Fruit fly (Drosophila melanogaster) whole organism, embryonic: ENCODE measurements around the gene CG31141.

Experiments
- Bgb ChIP-seq: fragments of 200-800 bp; sonication (Bioruptor generic); IDR thresholded peaks from 2 replicates; pipeline ENCODE4 v1.3.6; 2022; ENCODE audit warnings: missing biosample characterization, missing genetic modification characterization; ENCODE audit not compliant: partially characterized antibody
- BtbVII ChIP-seq: fragments of 200-800 bp; sonication (Bioruptor generic); optimal IDR thresholded peaks from 3 replicates; lab custom pipeline; 2017; ENCODE audit warnings: missing biosample characterization, mild to moderate bottlenecking, missing genetic modification characterization
- CG11560 ChIP-seq: fragments of 200-800 bp; sonication (Bioruptor generic); IDR thresholded peaks from 3 replicates; pipeline ENCODE4 v1.3.6; 2022; ENCODE audit warnings: missing biosample characterization, missing genetic modification characterization
- CG12155 ChIP-seq: fragments of 200-800 bp; sonication (Bioruptor generic); optimal IDR thresholded peaks from 3 replicates; lab custom pipeline; 2016; ENCODE audit warnings: missing biosample characterization, missing genetic modification characterization
- CG12391 ChIP-seq: fragments of 200-800 bp; sonication (Bioruptor generic); optimal IDR thresholded peaks from 3 replicates; lab custom pipeline; 2018; ENCODE audit warnings: missing biosample characterization, mild to moderate bottlenecking, missing genetic modification characterization, moderate library complexity
- CG12659 ChIP-seq: fragments of 200-800 bp; sonication (Bioruptor generic); optimal IDR thresholded peaks from 3 replicates; lab custom pipeline; 2017; ENCODE audit warnings: mild to moderate bottlenecking, missing biosample characterization, missing genetic modification reagents, missing genetic modification characterization
- CG14441 ChIP-seq: fragments of 200-800 bp; sonication (Bioruptor generic); IDR thresholded peaks from 2 replicates; pipeline ENCODE4 v1.3.6; 2022; ENCODE audit warnings: missing biosample characterization, missing genetic modification characterization
- CG17385 ChIP-seq: fragments of 200-800 bp; sonication (Bioruptor generic); optimal IDR thresholded peaks from 3 replicates; lab custom pipeline; 2018; ENCODE audit warnings: missing biosample characterization, mild to moderate bottlenecking, missing genetic modification characterization
- CG1792 ChIP-seq: fragments of 200-800 bp; sonication (Bioruptor generic); optimal IDR thresholded peaks from 2 replicates; lab custom pipeline; 2016; ENCODE audit warnings: missing biosample characterization, missing genetic modification characterization
- CG3065 ChIP-seq: fragments of 200-800 bp; sonication (Bioruptor generic); optimal IDR thresholded peaks from 2 replicates; lab custom pipeline; 2016; ENCODE audit warnings: missing biosample characterization, missing genetic modification characterization
- CG32767 ChIP-seq: fragments of 200-800 bp; sonication (Bioruptor generic); IDR thresholded peaks from 2 replicates; pipeline ENCODE4 v1.3.6; 2022; ENCODE audit warnings: missing biosample characterization, missing genetic modification characterization
- CG34422 ChIP-seq: fragments of 200-800 bp; sonication (Bioruptor generic); IDR thresholded peaks from 3 replicates; pipeline ENCODE4 v1.3.6; 2022; ENCODE audit warnings: missing biosample characterization, missing genetic modification characterization
- CG4328 ChIP-seq: fragments of 200-800 bp; sonication (Bioruptor generic); optimal IDR thresholded peaks from 3 replicates; lab custom pipeline; 2017; ENCODE audit warnings: missing biosample characterization, missing genetic modification reagents, missing genetic modification characterization
- CG7745 ChIP-seq: fragments of 200-800 bp; sonication (Bioruptor generic); optimal IDR thresholded peaks from 2 replicates; lab custom pipeline; 2018; ENCODE audit warnings: missing biosample characterization, mild to moderate bottlenecking, missing genetic modification characterization, moderate library complexity
- CG7963 ChIP-seq: fragments of 200-800 bp; sonication (Bioruptor generic); IDR thresholded peaks from 3 replicates; pipeline ENCODE4 v1.3.6; 2022; ENCODE audit warnings: missing biosample characterization, missing genetic modification characterization; ENCODE audit not compliant: partially characterized antibody
- CG8388 ChIP-seq: fragments of 200-800 bp; sonication (Bioruptor generic); optimal IDR thresholded peaks from 2 replicates; lab custom pipeline; 2019; ENCODE audit warnings: missing biosample characterization, mild to moderate bottlenecking, missing genetic modification characterization, moderate library complexity
- CG8924 ChIP-seq: fragments of 200-800 bp; optimal IDR thresholded peaks from 3 replicates; lab custom pipeline; 2019; ENCODE audit warnings: missing biosample characterization, mild to moderate bottlenecking, missing genetic modification characterization, moderate library complexity
- CG9797 ChIP-seq: fragments of 200-800 bp; sonication (Bioruptor generic); optimal IDR thresholded peaks from 3 replicates; lab custom pipeline; 2018; ENCODE audit warnings: missing biosample characterization, mild to moderate bottlenecking, missing genetic modification characterization
- CG9817 ChIP-seq: fragments of 200-800 bp; sonication (Bioruptor generic); optimal IDR thresholded peaks from 2 replicates; lab custom pipeline; 2018; ENCODE audit warnings: missing biosample characterization, mild to moderate bottlenecking, missing genetic modification characterization, moderate library complexity
- Ets97D ChIP-seq: fragments of 200-800 bp; sonication (Bioruptor generic); optimal IDR thresholded peaks from 3 replicates; lab custom pipeline; 2016; ENCODE audit warnings: missing biosample characterization, missing genetic modification characterization
- HHEX ChIP-seq: fragments of 200-800 bp; sonication (Bioruptor generic); optimal IDR thresholded peaks from 3 replicates; lab custom pipeline; 2017; ENCODE audit warnings: missing biosample characterization, mild to moderate bottlenecking, missing genetic modification characterization, missing genetic modification reagents
- Hr78 ChIP-seq, 2 experiments: fragments of 200-800 bp in 1 of 2; fragments of >200 bp in 1 of 2; sonication (Bioruptor generic) in 1 of 2; optimal IDR thresholded peaks; 2 replicates each; lab custom pipeline; 2017 to 2019; ENCODE audit warnings: missing biosample characterization in 2 of 2, missing genetic modification characterization in 2 of 2, mild to moderate bottlenecking in 1 of 2, moderate library complexity in 1 of 2
- Lhr ChIP-seq: fragments of 200-800 bp; sonication (Bioruptor generic); optimal IDR thresholded peaks from 3 replicates; lab custom pipeline; 2017; ENCODE audit warnings: mild to moderate bottlenecking, missing biosample characterization, missing genetic modification reagents, missing genetic modification characterization
- MTF-1 ChIP-seq: fragments of 200-800 bp; sonication (Bioruptor generic); optimal IDR thresholded peaks from 2 replicates; lab custom pipeline; 2018; ENCODE audit warnings: missing biosample characterization, mild to moderate bottlenecking, missing genetic modification characterization, borderline replicate concordance
- Trl ChIP-seq, 3 experiments: fragments of >200 bp in 2 of 3; fragments of 200-800 bp in 1 of 3; sonication (Bioruptor generic) in 1 of 3; optimal IDR thresholded peaks; 2 replicates in 1 of 3; 3 replicates in 2 of 3; lab custom pipeline; 2016 to 2017; ENCODE audit warnings: missing biosample characterization in 1 of 3, missing genetic modification characterization in 1 of 3
- ash1 ChIP-seq: fragments of 200-800 bp; sonication (Bioruptor generic); optimal IDR thresholded peaks from 2 replicates; lab custom pipeline; 2018; ENCODE audit warnings: missing biosample characterization, mild to moderate bottlenecking, missing genetic modification characterization
- btn ChIP-seq: fragments of 200-800 bp; sonication (Bioruptor generic); optimal IDR thresholded peaks from 2 replicates; lab custom pipeline; 2016; ENCODE audit warnings: missing biosample characterization, missing genetic modification characterization
- chn ChIP-seq: fragments of 200-800 bp; sonication (Bioruptor generic); optimal IDR thresholded peaks from 2 replicates; lab custom pipeline; 2016; ENCODE audit warnings: missing biosample characterization, missing genetic modification characterization
- corto ChIP-seq: fragments of 200-800 bp; sonication (Bioruptor generic); optimal IDR thresholded peaks from 2 replicates; lab custom pipeline; 2016; ENCODE audit warnings: missing biosample characterization, mild to moderate bottlenecking, missing genetic modification characterization, moderate library complexity
- crc ChIP-seq: fragments of 200-800 bp; sonication (Bioruptor generic); optimal IDR thresholded peaks from 2 replicates; lab custom pipeline; 2016; ENCODE audit warnings: missing biosample characterization, missing genetic modification characterization
- dan ChIP-seq: fragments of 200-800 bp; sonication (Bioruptor generic); IDR thresholded peaks from 2 replicates; pipeline ENCODE4 v1.3.6; 2022; ENCODE audit warnings: missing biosample characterization, missing genetic modification characterization
- dati ChIP-seq: fragments of 200-800 bp; sonication (Bioruptor generic); IDR thresholded peaks from 2 replicates; pipeline ENCODE4 v1.3.6; 2022; ENCODE audit warnings: missing biosample characterization, missing genetic modification characterization
- dm ChIP-seq: fragments of 200-800 bp; sonication (Bioruptor generic); optimal IDR thresholded peaks from 3 replicates; lab custom pipeline; 2016; ENCODE audit warnings: missing biosample characterization, missing genetic modification characterization
- dysf ChIP-seq: fragments of 200-800 bp; sonication (Bioruptor generic); IDR thresholded peaks from 3 replicates; pipeline ENCODE4 v1.3.6; 2022; ENCODE audit warnings: missing biosample characterization, missing genetic modification characterization
- esg ChIP-seq: fragments of 200-800 bp; sonication (Bioruptor generic); conservative IDR thresholded peaks from 2 replicates; pipeline ENCODE4 v1.3.6; 2022; ENCODE audit warnings: missing biosample characterization, missing genetic modification characterization
- hth ChIP-seq: fragments of >200 bp; optimal IDR thresholded peaks from 2 replicates; lab custom pipeline; 2017; ENCODE audit warnings: inconsistent platforms
- insv ChIP-seq, 2 experiments: fragments of 200-800 bp; sonication (Bioruptor generic); optimal IDR thresholded peaks; 3 replicates each; lab custom pipeline; 2016 to 2018; ENCODE audit warnings: missing biosample characterization in 2 of 2, missing genetic modification characterization in 2 of 2
- mirr ChIP-seq: fragments of 200-800 bp; sonication (Bioruptor generic); optimal IDR thresholded peaks from 3 replicates; lab custom pipeline; 2018; ENCODE audit warnings: missing biosample characterization, mild to moderate bottlenecking, missing genetic modification characterization
- otp ChIP-seq: fragments of 200-800 bp; sonication (Bioruptor generic); IDR thresholded peaks from 3 replicates; pipeline ENCODE4, ENCODE4 v1.3.6; 2022; ENCODE audit warnings: missing biosample characterization, missing genetic modification characterization
- pan ChIP-seq, 4 experiments: fragments of >200 bp in 3 of 4; fragments of 200-800 bp in 1 of 4; sonication (Bioruptor generic) in 1 of 4; optimal IDR thresholded peaks in 3 of 4; IDR thresholded peaks in 1 of 4; 2 replicates each; pipeline versions ENCODE4 v1.3.6 to Lab custom; 2017 to 2022; ENCODE audit warnings: missing biosample characterization in 2 of 4, missing genetic modification characterization in 2 of 4, mixed read lengths in 1 of 4
- ro ChIP-seq: fragments of 200-800 bp; sonication (Bioruptor generic); IDR thresholded peaks from 2 replicates; pipeline ENCODE4 v1.3.6; 2022; ENCODE audit warnings: missing biosample characterization, missing genetic modification characterization
- scrt ChIP-seq: fragments of 200-800 bp; sonication (Bioruptor generic); optimal IDR thresholded peaks from 2 replicates; lab custom pipeline; 2018; ENCODE audit warnings: missing biosample characterization, mild to moderate bottlenecking, missing genetic modification characterization, moderate library complexity
- sima ChIP-seq: fragments of 200-800 bp; sonication (Bioruptor generic); optimal IDR thresholded peaks from 2 replicates; lab custom pipeline; 2016; ENCODE audit warnings: missing biosample characterization, missing genetic modification characterization
- sug ChIP-seq: fragments of 200-800 bp; optimal IDR thresholded peaks from 2 replicates; lab custom pipeline; 2019; ENCODE audit warnings: missing biosample characterization, mild to moderate bottlenecking, missing genetic modification characterization, moderate library complexity
- tap ChIP-seq: fragments of 200-800 bp; optimal IDR thresholded peaks from 3 replicates; lab custom pipeline; 2019; ENCODE audit warnings: missing biosample characterization, mild to moderate bottlenecking, missing genetic modification characterization, moderate library complexity
- trem ChIP-seq: fragments of 200-800 bp; optimal IDR thresholded peaks from 3 replicates; lab custom pipeline; 2019; ENCODE audit warnings: missing biosample characterization, mild to moderate bottlenecking, missing genetic modification characterization, moderate library complexity
- unc-4 ChIP-seq: fragments of 200-800 bp; sonication (Bioruptor generic); IDR thresholded peaks from 2 replicates; pipeline ENCODE4 v1.3.6; 2022; ENCODE audit warnings: missing biosample characterization, missing genetic modification characterization; ENCODE audit not compliant: partially characterized antibody

The CG31141 gene

DNA sequence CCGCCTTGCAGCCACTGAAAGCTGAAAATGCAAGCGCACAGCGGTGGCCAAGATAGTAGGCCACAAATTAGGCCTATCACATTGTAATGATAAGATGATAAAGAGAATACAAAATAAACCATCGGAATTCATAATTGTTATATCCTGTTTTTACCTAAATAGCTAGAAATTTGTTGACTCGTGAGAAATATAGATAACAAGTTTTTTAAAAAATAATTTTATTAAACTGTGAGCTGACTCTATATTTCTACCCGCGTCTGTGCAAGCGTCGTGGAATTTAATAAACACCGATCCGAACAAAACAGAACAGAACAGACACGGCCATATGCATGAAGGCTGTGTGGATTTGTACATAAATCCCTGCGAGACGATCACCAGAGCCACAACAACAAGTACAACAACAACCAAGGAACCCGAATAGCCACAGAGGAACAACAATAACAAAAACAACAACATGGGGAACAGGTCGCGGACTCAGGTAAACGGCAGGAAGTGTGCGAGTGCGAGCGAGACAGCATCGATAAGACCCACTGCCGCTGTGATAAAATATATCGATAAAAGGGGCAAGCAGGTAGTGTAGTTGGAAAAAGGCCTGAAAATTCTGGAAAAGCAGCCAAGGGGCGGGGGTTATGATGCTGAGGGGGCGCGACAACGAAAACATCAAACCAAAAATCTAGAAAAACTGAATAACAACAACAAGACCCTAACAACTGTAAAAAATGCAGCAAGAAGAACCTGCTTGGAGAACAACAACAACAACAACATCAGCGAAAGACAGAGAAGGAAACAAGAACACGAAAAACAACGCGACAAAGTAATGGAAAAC lies 36.6 kb upstream of the CG31141 start:
- peak; percentile 66 for TF ChIP-seq MTF-1 (GFP tag; lab: Kevin White, UChicago)
- peak; percentile 77 for TF ChIP-seq Lhr (GFP tag; lab: Kevin White, UChicago)
- no peak for TF ChIP-seq CG7745 (tag; lab: Kevin White, UChicago)
- peak; percentile 64 for TF ChIP-seq CG3065 (GFP tag; lab: Kevin White, UChicago)
- TF ChIP-seq HHEX (GFP tag; lab: Kevin White, UChicago): peak; percentile 74
- TF ChIP-seq esg (GFP tag; lab: Robert Waterston, UW): peak; percentile 79
- TF ChIP-seq CG1792 (GFP tag; lab: Kevin White, UChicago): peak; percentile 44
- TF ChIP-seq mirr: no peak
- TF ChIP-seq ash1: no peak
- peak; percentile 57; the same call in 1 of the 2 replicates for TF ChIP-seq dan
- TF ChIP-seq tap (tag; lab: Kevin White, UChicago): peak; percentile 87
- TF ChIP-seq Trl (optimal IDR thresholded peaks at IDR 0.05; lab: Kevin White, UChicago): no peak
- TF ChIP-seq Trl (GFP tag; optimal IDR thresholded peaks at IDR 0.05; lab: Kevin White, UChicago): peak; percentile 70
- TF ChIP-seq trem: peak; percentile 94
- peak; percentile 52; the same call in 1 of the 3 replicates for TF ChIP-seq CG11560 (tag; lab: Robert Waterston, UW)
- peak; percentile 64 for TF ChIP-seq BtbVII
- peak; percentile 7 to 29 for TF ChIP-seq insv (GFP tag; optimal IDR thresholded peaks at IDR 0.05; lab: Kevin White, UChicago)
- peak; percentile 18 for TF ChIP-seq sug (tag; lab: Kevin White, UChicago)
- TF ChIP-seq CG8924 (tag; lab: Kevin White, UChicago): peak; percentile 95
- TF ChIP-seq CG12155 (GFP tag; lab: Kevin White, UChicago): peak; percentile 71
- TF ChIP-seq CG9817 (tag; lab: Kevin White, UChicago): peak; percentile 55
- peak; percentile 91 for TF ChIP-seq CG8388
- peak; percentile 63 for TF ChIP-seq btn
- peak; percentile 84; the same call in 2 of the 3 replicates for TF ChIP-seq otp (GFP tag; lab: Robert Waterston, UW)
- TF ChIP-seq CG34422 (GFP tag; lab: Robert Waterston, UW): peak; percentile 82
- no peak for TF ChIP-seq pan (optimal IDR thresholded peaks at IDR 0.05; lab: Kevin White, UChicago)
- peak in 1 of 2 experiments; percentile 77 for TF ChIP-seq pan (GFP tag; optimal IDR thresholded peaks at IDR 0.05 in 1 of 2, IDR thresholded peaks at IDR 0.05 in 1 of 2)
- TF ChIP-seq CG32767 (GFP tag; lab: Robert Waterston, UW): peak; percentile 89
- peak; percentile 74 for TF ChIP-seq CG14441 (GFP tag; lab: Robert Waterston, UW)
- peak; percentile 55 for TF ChIP-seq scrt (GFP tag; lab: Kevin White, UChicago)
- TF ChIP-seq hth (lab: Kevin White, UChicago): no peak
- peak; percentile 36 for TF ChIP-seq crc (GFP tag; lab: Kevin White, UChicago)
- TF ChIP-seq chn: peak; percentile 79
- TF ChIP-seq ro (GFP tag; lab: Robert Waterston, UW): peak; percentile 58; the same call in 1 of the 2 replicates
- TF ChIP-seq Hr78 (GFP tag; optimal IDR thresholded peaks at IDR 0.05; lab: Kevin White, UChicago): peak in 1 of 2 experiments; percentile 75
- TF ChIP-seq CG12659: peak; percentile 70
- TF ChIP-seq Bgb: no peak
- TF ChIP-seq corto: peak; percentile 97
- peak; percentile 83 for TF ChIP-seq CG17385 (GFP tag; lab: Kevin White, UChicago)
- TF ChIP-seq dati (GFP tag; lab: Robert Waterston, UW): 0 out of 2 replicates have a peak, but pooled peaks have one; percentile 56
- peak; percentile 82 for TF ChIP-seq dysf (GFP tag; lab: Robert Waterston, UW)
- TF ChIP-seq CG7963 (GFP tag; lab: Robert Waterston, UW): no peak
- TF ChIP-seq CG12391 (tag; lab: Kevin White, UChicago): peak; percentile 94
- TF ChIP-seq Ets97D (GFP tag; lab: Kevin White, UChicago): peak; percentile 37
- TF ChIP-seq dm (GFP tag; lab: Kevin White, UChicago): peak; percentile 53
- peak; percentile 21 for TF ChIP-seq CG9797 (GFP tag; lab: Kevin White, UChicago)
- peak; percentile 9 for TF ChIP-seq sima (GFP tag; lab: Kevin White, UChicago)
- peak; percentile 74 for TF ChIP-seq CG4328
- no peak for TF ChIP-seq unc-4 (GFP tag; lab: Robert Waterston, UW)
